Worm (Caenorhabditis elegans) whole organism, late embryonic: Measurements from ENCODE around the gene abt-1.

Source experiments
- ahr-1 ChIP-seq: sonication (generic microtip); optimal IDR thresholded peaks from 2 replicates; lab custom pipeline; 2016; ENCODE audit warnings: missing genetic modification characterization, missing compliant biosample characterization
- ceh-9 ChIP-seq: sonication (generic microtip); optimal IDR thresholded peaks from 2 replicates; lab custom pipeline; 2016; ENCODE audit warnings: mild to moderate bottlenecking, missing genetic modification characterization, inconsistent platforms, missing compliant biosample characterization
- lin-11 ChIP-seq: fragments of 200-800 bp; sonication (Bioruptor generic); optimal IDR thresholded peaks from 2 replicates; lab custom pipeline; 2018; ENCODE audit warnings: mild to moderate bottlenecking, missing genetic modification characterization, missing compliant biosample characterization
- mec-3 ChIP-seq: sonication (generic microtip); optimal IDR thresholded peaks from 2 replicates; lab custom pipeline; 2016; ENCODE audit warnings: borderline replicate concordance, missing genetic modification characterization, missing compliant biosample characterization
- pat-9 ChIP-seq: fragments of 200-800 bp; sonication (Bioruptor generic); optimal IDR thresholded peaks from 2 replicates; lab custom pipeline; 2018; ENCODE audit warnings: mild to moderate bottlenecking, missing genetic modification characterization, moderate library complexity, missing compliant biosample characterization
- pha-4 ChIP-seq: fragments of 150-350 bp; optimal IDR thresholded peaks from 2 replicates; lab custom pipeline; 2018; ENCODE audit warnings: missing biosample characterization, missing genetic modification reagents, missing genetic modification characterization
- pqm-1 ChIP-seq: sonication (generic microtip); optimal IDR thresholded peaks from 2 replicates; lab custom pipeline; 2016; ENCODE audit warnings: missing genetic modification characterization, missing compliant biosample characterization
- sox-4 ChIP-seq: sonication (generic microtip); optimal IDR thresholded peaks from 2 replicates; lab custom pipeline; 2017; ENCODE audit warnings: mild to moderate bottlenecking, missing genetic modification characterization, inconsistent platforms, missing compliant biosample characterization
- tbx-2 ChIP-seq: sonication (generic microtip); optimal IDR thresholded peaks from 2 replicates; lab custom pipeline; 2016; ENCODE audit warnings: missing genetic modification characterization, missing compliant biosample characterization

- no peak for TF ChIP-seq tbx-2 (tag; lab: Kevin White, UChicago)
- TF ChIP-seq sox-4 (tag; lab: Kevin White, UChicago): no peak
- no peak for TF ChIP-seq mec-3
- no peak for TF ChIP-seq pat-9
- TF ChIP-seq pqm-1 (tag; lab: Kevin White, UChicago): no peak
- TF ChIP-seq ahr-1: no peak
- no peak for TF ChIP-seq lin-11 (tag; lab: Kevin White, UChicago)
- no peak for TF ChIP-seq ceh-9 (tag; lab: Kevin White, UChicago)
- TF ChIP-seq pha-4: no peak
Observed at ce11 chrIV:10219208-10219607, 4.5 kb upstream of the abt-1 start, which contains the start of gene qns-1.
